Fruit fly (Drosophila melanogaster) whole organism, adult: ENCODE measurements around the gene CG33223.

Experiments
- CG12768 ChIP-seq: fragments of 200-800 bp; sonication (Bioruptor generic); optimal IDR thresholded peaks from 2 replicates; lab custom pipeline; 2017; ENCODE audit warnings: missing biosample characterization, missing genetic modification characterization, mild to moderate bottlenecking, moderate library complexity, missing genetic modification reagents
- CG1620 ChIP-seq: fragments of 200-800 bp; sonication (Bioruptor generic); optimal IDR thresholded peaks from 2 replicates; lab custom pipeline; 2016; ENCODE audit warnings: missing biosample characterization, missing genetic modification characterization
- Clk ChIP-seq: fragments of 200-800 bp; sonication (Bioruptor generic); optimal IDR thresholded peaks from 2 replicates; lab custom pipeline; 2017; ENCODE audit warnings: missing biosample characterization, missing genetic modification characterization
- cic ChIP-seq: fragments of 200-800 bp; sonication (Bioruptor generic); optimal IDR thresholded peaks from 2 replicates; lab custom pipeline; 2017; ENCODE audit warnings: missing biosample characterization, mild to moderate bottlenecking, missing genetic modification characterization, moderate library complexity
- pad ChIP-seq: fragments of 200-800 bp; sonication (Bioruptor generic); optimal IDR thresholded peaks from 3 replicates; lab custom pipeline; 2017; ENCODE audit warnings: missing biosample characterization, missing genetic modification characterization, mild to moderate bottlenecking, moderate library complexity, missing genetic modification reagents

DNA sequence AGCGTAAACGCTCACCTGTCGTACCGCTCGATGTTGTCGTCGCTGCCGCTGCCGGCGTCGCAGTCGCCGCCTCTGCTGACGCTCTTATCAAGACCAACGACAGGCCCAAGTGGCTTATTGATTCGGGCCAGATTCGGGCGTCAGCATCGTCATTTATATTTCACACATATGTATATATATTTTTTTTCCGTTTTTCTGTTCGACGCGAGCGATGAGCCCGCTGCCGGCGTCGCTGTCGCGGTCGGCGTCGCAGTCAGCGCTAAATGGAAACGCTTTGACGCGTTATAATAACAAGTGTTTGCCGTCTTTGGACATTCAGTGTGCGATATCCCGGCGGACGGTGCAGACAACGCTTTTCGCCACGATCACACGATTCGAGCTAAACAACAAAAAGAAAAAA lies 18.4 kb upstream of the CG33223 start:
- TF ChIP-seq pad (GFP tag; lab: Kevin White, UChicago) (no peak), cic (GFP tag; lab: Kevin White, UChicago) (peak; percentile 38), CG1620 (no peak), CG12768 (no peak), Clk (GFP tag; lab: Kevin White, UChicago) (no peak)
